Worm (Caenorhabditis elegans) whole organism, late embryonic: ENCODE measurements around the gene C18H7.7.

Source experiments
- C38D4.7 ChIP-seq: fragments of 200-800 bp; sonication (Bioruptor generic); optimal IDR thresholded peaks from 2 replicates; lab custom pipeline; 2018; ENCODE audit warnings: mild to moderate bottlenecking, missing genetic modification characterization, moderate library complexity, missing compliant biosample characterization
- F13H6.1 ChIP-seq: sonication (generic microtip); optimal IDR thresholded peaks from 2 replicates; lab custom pipeline; 2016; ENCODE audit warnings: missing genetic modification characterization, missing compliant biosample characterization
- T23F11.4 ChIP-seq: fragments of 200-800 bp; sonication (Bioruptor generic); optimal IDR thresholded peaks from 2 replicates; lab custom pipeline; 2018; ENCODE audit warnings: mild to moderate bottlenecking, missing genetic modification characterization, missing compliant biosample characterization
- Y22D7AL.16 ChIP-seq: sonication (generic microtip); optimal IDR thresholded peaks from 2 replicates; lab custom pipeline; 2016; ENCODE audit warnings: missing genetic modification characterization, missing compliant biosample characterization
- ama-1 ChIP-seq: fragments of 150-350 bp; optimal IDR thresholded peaks from 2 replicates; lab custom pipeline; 2014
- ceh-18 ChIP-seq: sonication (generic microtip); optimal IDR thresholded peaks from 2 replicates; lab custom pipeline; 2016; ENCODE audit warnings: missing genetic modification characterization, missing compliant biosample characterization
- ceh-2 ChIP-seq: sonication (generic microtip); optimal IDR thresholded peaks from 2 replicates; lab custom pipeline; 2016; ENCODE audit warnings: missing genotype, missing genetic modification characterization, missing compliant biosample characterization
- ceh-22 ChIP-seq: sonication (generic microtip); optimal IDR thresholded peaks from 2 replicates; lab custom pipeline; 2017; ENCODE audit warnings: missing biosample characterization, missing genetic modification characterization
- ceh-24 ChIP-seq: sonication (generic microtip); optimal IDR thresholded peaks from 2 replicates; lab custom pipeline; 2016; ENCODE audit warnings: mild to moderate bottlenecking, missing genetic modification characterization, missing compliant biosample characterization
- ceh-45 ChIP-seq: fragments of 200-800 bp; sonication (Bioruptor generic); IDR thresholded peaks from 2 replicates; pipeline ENCODE4 v1.3.6; 2022; ENCODE audit warnings: missing genetic modification reagents, missing genetic modification characterization, missing compliant biosample characterization
- ceh-9 ChIP-seq: sonication (generic microtip); optimal IDR thresholded peaks from 2 replicates; lab custom pipeline; 2016; ENCODE audit warnings: mild to moderate bottlenecking, missing genetic modification characterization, inconsistent platforms, missing compliant biosample characterization
- che-1 ChIP-seq: sonication (generic microtip); optimal IDR thresholded peaks from 2 replicates; lab custom pipeline; 2016; ENCODE audit warnings: mild to moderate bottlenecking, missing genetic modification characterization, missing compliant biosample characterization
- dve-1 ChIP-seq: sonication (generic microtip); optimal IDR thresholded peaks from 2 replicates; lab custom pipeline; 2017; ENCODE audit warnings: antibody characterized with exemption, mild to moderate bottlenecking, missing genetic modification characterization, missing compliant biosample characterization
- elt-2 ChIP-seq: sonication (generic microtip); optimal IDR thresholded peaks from 2 replicates; lab custom pipeline; 2016; ENCODE audit warnings: missing genetic modification reagents, missing genetic modification characterization, missing compliant biosample characterization
- elt-4 ChIP-seq: sonication (generic microtip); optimal IDR thresholded peaks from 2 replicates; lab custom pipeline; 2016; ENCODE audit warnings: missing genetic modification characterization, missing compliant biosample characterization
- fax-1 ChIP-seq: sonication (generic microtip); optimal IDR thresholded peaks from 2 replicates; lab custom pipeline; 2016; ENCODE audit warnings: missing genotype, missing genetic modification characterization, missing compliant biosample characterization
- fkh-10 ChIP-seq: fragments of 150-350 bp; optimal IDR thresholded peaks from 2 replicates; lab custom pipeline; 2014; ENCODE audit warnings: missing biosample characterization, missing genetic modification reagents, missing genetic modification characterization
- fkh-6 ChIP-seq: sonication (generic microtip); optimal IDR thresholded peaks from 2 replicates; lab custom pipeline; 2016; ENCODE audit warnings: missing genetic modification characterization, missing compliant biosample characterization
- gmeb-2 ChIP-seq: sonication (generic microtip); optimal IDR thresholded peaks from 2 replicates; lab custom pipeline; 2016; ENCODE audit warnings: missing genetic modification characterization, inconsistent platforms, missing compliant biosample characterization
- hlh-13 ChIP-seq: fragments of 200-800 bp; sonication (Bioruptor generic); optimal IDR thresholded peaks from 2 replicates; lab custom pipeline; 2018; ENCODE audit warnings: mild to moderate bottlenecking, missing genetic modification characterization, missing compliant biosample characterization
- hlh-15 ChIP-seq: sonication (generic microtip); optimal IDR thresholded peaks from 2 replicates; lab custom pipeline; 2016; ENCODE audit warnings: missing genetic modification characterization, missing compliant biosample characterization
- hlh-30 ChIP-seq: sonication (generic microtip); optimal IDR thresholded peaks from 2 replicates; lab custom pipeline; 2017; ENCODE audit warnings: antibody characterized with exemption, missing genetic modification characterization, missing compliant biosample characterization; ENCODE audit not compliant: insufficient read depth
- hlh-6 ChIP-seq: sonication (generic microtip); optimal IDR thresholded peaks from 2 replicates; lab custom pipeline; 2016; ENCODE audit warnings: missing genotype, missing genetic modification characterization, missing compliant biosample characterization
- hlh-8 ChIP-seq: sonication (generic microtip); optimal IDR thresholded peaks from 2 replicates; lab custom pipeline; 2016; ENCODE audit warnings: missing genotype, missing genetic modification characterization, missing compliant biosample characterization
- lim-6 ChIP-seq: sonication (generic microtip); optimal IDR thresholded peaks from 2 replicates; lab custom pipeline; 2016; ENCODE audit warnings: missing genetic modification characterization, missing compliant biosample characterization
- nfya-1 ChIP-seq: sonication (generic microtip); optimal IDR thresholded peaks from 2 replicates; lab custom pipeline; 2017; ENCODE audit warnings: missing genetic modification characterization, mild to moderate bottlenecking, missing compliant biosample characterization, antibody characterized with exemption, moderate library complexity
- nhr-11 ChIP-seq: fragments of 150-350 bp; optimal IDR thresholded peaks from 2 replicates; lab custom pipeline; 2014; ENCODE audit warnings: missing biosample characterization, missing genetic modification characterization
- npax-4 ChIP-seq: sonication (generic microtip); optimal IDR thresholded peaks from 2 replicates; lab custom pipeline; 2016; ENCODE audit warnings: missing genetic modification characterization, missing compliant biosample characterization
- odd-2 ChIP-seq: sonication (generic microtip); optimal IDR thresholded peaks from 2 replicates; lab custom pipeline; 2017; ENCODE audit warnings: antibody characterized with exemption, mild to moderate bottlenecking, missing genetic modification characterization, missing compliant biosample characterization
- pag-3 ChIP-seq: sonication (generic microtip); optimal IDR thresholded peaks from 2 replicates; lab custom pipeline; 2016; ENCODE audit warnings: missing compliant biosample characterization, missing genetic modification characterization, borderline replicate concordance
- pat-9 ChIP-seq: fragments of 200-800 bp; sonication (Bioruptor generic); optimal IDR thresholded peaks from 2 replicates; lab custom pipeline; 2018; ENCODE audit warnings: mild to moderate bottlenecking, missing genetic modification characterization, moderate library complexity, missing compliant biosample characterization
- pax-1 ChIP-seq: fragments of 150-350 bp; optimal IDR thresholded peaks from 2 replicates; lab custom pipeline; 2014; ENCODE audit warnings: missing biosample characterization, missing genetic modification characterization
- pha-4 ChIP-seq: fragments of 150-350 bp; optimal IDR thresholded peaks from 2 replicates; lab custom pipeline; 2018; ENCODE audit warnings: missing biosample characterization, missing genetic modification reagents, missing genetic modification characterization
- pqm-1 ChIP-seq: sonication (generic microtip); optimal IDR thresholded peaks from 2 replicates; lab custom pipeline; 2016; ENCODE audit warnings: missing genetic modification characterization, missing compliant biosample characterization
- ref-2 ChIP-seq: sonication (generic microtip); optimal IDR thresholded peaks from 2 replicates; lab custom pipeline; 2016; ENCODE audit warnings: missing genetic modification characterization, missing compliant biosample characterization
- rnt-1 ChIP-seq: sonication (generic microtip); optimal IDR thresholded peaks from 2 replicates; lab custom pipeline; 2016; ENCODE audit warnings: missing genetic modification characterization, missing compliant biosample characterization
- sdc-2 ChIP-seq: sonication (generic microtip); optimal IDR thresholded peaks from 2 replicates; lab custom pipeline; 2016; ENCODE audit warnings: missing genotype, missing genetic modification characterization, missing compliant biosample characterization
- syd-9 ChIP-seq: sonication (generic microtip); optimal IDR thresholded peaks from 2 replicates; lab custom pipeline; 2016; ENCODE audit warnings: mild to moderate bottlenecking, missing genetic modification characterization, moderate library complexity, missing compliant biosample characterization
- tbx-2 ChIP-seq: sonication (generic microtip); optimal IDR thresholded peaks from 2 replicates; lab custom pipeline; 2016; ENCODE audit warnings: missing genetic modification characterization, missing compliant biosample characterization
- unc-42 ChIP-seq: sonication (generic microtip); optimal IDR thresholded peaks from 2 replicates; lab custom pipeline; 2016; ENCODE audit warnings: missing genotype, missing genetic modification characterization, missing compliant biosample characterization
- unc-55 ChIP-seq: sonication (generic microtip); optimal IDR thresholded peaks from 2 replicates; lab custom pipeline; 2017; ENCODE audit warnings: missing biosample characterization, missing genetic modification reagents, missing genetic modification characterization
- ztf-16 ChIP-seq: sonication (generic microtip); optimal IDR thresholded peaks from 2 replicates; lab custom pipeline; 2017; ENCODE audit warnings: missing genetic modification characterization, missing compliant biosample characterization

C18H7.7 gene

ce11 chrIV:572487-572886 lies 23.7 kb downstream of the C18H7.7 start, which contains the start of gene gex-2:
Gene gex-2, plus strand, starts transcription at chrIV:572769.
- peak; percentile 1 for TF ChIP-seq nfya-1 (tag; lab: Kevin White, UChicago)
- TF ChIP-seq odd-2 (tag; lab: Kevin White, UChicago) = no peak
- no peak for TF ChIP-seq pag-3 (tag; lab: Kevin White, UChicago)
- no peak for TF ChIP-seq unc-42 (tag; lab: Kevin White, UChicago)
- no peak for TF ChIP-seq ztf-16 (tag; lab: Kevin White, UChicago)
- TF ChIP-seq sdc-2 (tag; lab: Kevin White, UChicago) = no peak
- peak; percentile 3 for TF ChIP-seq ref-2
- TF ChIP-seq tbx-2 (tag; lab: Kevin White, UChicago) = peak; percentile 27
- no peak for TF ChIP-seq rnt-1 (tag; lab: Kevin White, UChicago)
- TF ChIP-seq fkh-6 (tag; lab: Kevin White, UChicago) = peak; percentile 22
- no peak for TF ChIP-seq ceh-24 (tag; lab: Kevin White, UChicago)
- TF ChIP-seq gmeb-2 (tag; lab: Kevin White, UChicago) = no peak
- no peak for TF ChIP-seq elt-2 (tag; lab: Kevin White, UChicago)
- no peak for TF ChIP-seq ceh-2 (tag; lab: Kevin White, UChicago)
- no peak for TF ChIP-seq hlh-13

DNA sequence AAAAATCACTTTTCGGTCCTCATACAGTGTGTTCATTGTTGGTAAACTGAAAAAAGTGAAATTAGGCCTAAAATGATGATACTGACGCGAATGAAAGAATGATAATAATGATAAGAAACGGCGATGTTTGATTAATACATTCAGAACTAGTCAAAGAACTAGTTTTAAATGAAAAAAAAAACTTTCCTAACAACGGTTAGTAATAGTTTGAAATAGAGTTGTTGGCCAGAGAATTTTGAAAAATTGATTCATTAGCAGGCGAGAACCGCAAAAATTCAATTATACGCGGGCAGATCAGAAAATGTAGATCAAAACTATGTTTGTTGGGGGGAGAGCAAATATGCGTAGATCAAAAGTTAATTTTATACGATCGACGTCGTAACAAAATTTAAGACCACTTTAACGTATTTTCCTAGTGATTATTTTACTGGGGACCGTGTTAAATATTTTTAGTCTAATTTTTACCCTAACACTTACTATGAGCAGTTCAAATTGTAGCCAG lies 25.3 kb downstream of the C18H7.7 start, which contains the start of gene F56A11.5:
F56A11.5 (minus strand) TSS at position 51 of the 502 bp plus-strand sequence.
- TF ChIP-seq ceh-45 (GFP tag; lab: Robert Waterston, UW) (no peak), syd-9 (tag; lab: Kevin White, UChicago) (no peak), ceh-24 (tag; lab: Kevin White, UChicago) (no peak), pha-4 (tag; lab: Kevin White, UChicago) (no peak), che-1 (tag; lab: Kevin White, UChicago) (no peak)
- TF ChIP-seq, all 69 proteins: peak for 0

- TF ChIP-seq pat-9 (tag; lab: Kevin White, UChicago) (no peak), ceh-9 (tag; lab: Kevin White, UChicago) (no peak), pag-3 (tag; lab: Kevin White, UChicago) (no peak), hlh-8 (tag; lab: Kevin White, UChicago) (no peak), che-1 (tag; lab: Kevin White, UChicago) (no peak), F13H6.1 (tag; lab: Kevin White, UChicago) (no peak), fkh-10 (GFP tag; lab: Kevin White, UChicago) (no peak), Y22D7AL.16 (no peak), ceh-18 (tag; lab: Kevin White, UChicago) (no peak), hlh-30 (tag; lab: Kevin White, UChicago) (no peak)
Observed at ce11 chrIV:564000-564399, 32.2 kb downstream of the C18H7.7 start.

- no peak for TF ChIP-seq lim-6 (tag; lab: Kevin White, UChicago)
- peak; percentile 96 for TF ChIP-seq unc-42 (tag; lab: Kevin White, UChicago)
Observed at ce11 chrIV:563417-563816, 32.8 kb downstream of the C18H7.7 start.

- TF ChIP-seq T23F11.4 = no peak
- no peak for TF ChIP-seq pha-4 (tag; lab: Kevin White, UChicago)
- TF ChIP-seq ceh-22 (tag; lab: Kevin White, UChicago) = no peak
- TF ChIP-seq hlh-15 (tag; lab: Kevin White, UChicago) = no peak
- no peak for TF ChIP-seq ama-1 (lab: Kevin White, UChicago)
- TF ChIP-seq fax-1 (tag; lab: Kevin White, UChicago) = no peak
- no peak for TF ChIP-seq elt-4
- TF ChIP-seq hlh-6 = no peak
- no peak for TF ChIP-seq nhr-11 (tag; lab: Kevin White, UChicago)
- no peak for TF ChIP-seq pax-1
- TF ChIP-seq dve-1 = no peak
- TF ChIP-seq unc-55 = no peak
- TF ChIP-seq pqm-1 = no peak
- TF ChIP-seq npax-4 (tag; lab: Kevin White, UChicago) = no peak
- no peak for TF ChIP-seq hlh-30 (tag; lab: Kevin White, UChicago)
- TF ChIP-seq odd-2 (tag; lab: Kevin White, UChicago) = no peak
- TF ChIP-seq ceh-2 (tag; lab: Kevin White, UChicago) = no peak
- no peak for TF ChIP-seq ceh-24 (tag; lab: Kevin White, UChicago)
- no peak for TF ChIP-seq C38D4.7 (GFP tag; lab: Kevin White, UChicago)
- no peak for TF ChIP-seq pag-3 (tag; lab: Kevin White, UChicago)
- TF ChIP-seq, all 69 proteins: peak for 0
Observed at ce11 chrIV:560780-561179, 35.4 kb downstream of the C18H7.7 start.
